Worm (Caenorhabditis elegans) whole organism, midembryonic: ENCODE measurements around the gene C34D10.5.

ENCODE experiments used
- cog-1 ChIP-seq: sonication (generic microtip); optimal IDR thresholded peaks from 2 replicates; lab custom pipeline; 2016; ENCODE audit warnings: missing genetic modification characterization, missing compliant biosample characterization
- flt-1 ChIP-seq: fragments of 200-800 bp; sonication (Bioruptor generic); IDR thresholded peaks from 2 replicates; pipeline ENCODE4 v1.3.6; 2022; ENCODE audit warnings: missing genetic modification characterization, missing compliant biosample characterization
- klf-2 ChIP-seq: fragments of 200-800 bp; sonication (Bioruptor generic); conservative IDR thresholded peaks from 2 replicates; pipeline ENCODE4 v1.3.6; 2022; ENCODE audit warnings: missing genetic modification reagents, missing genetic modification characterization, missing compliant biosample characterization
- med-1 ChIP-seq: sonication (generic microtip); optimal IDR thresholded peaks from 2 replicates; lab custom pipeline; 2017; ENCODE audit warnings: missing genetic modification characterization, mild to moderate bottlenecking, missing compliant biosample characterization, antibody characterized with exemption, missing genetic modification reagents; ENCODE audit not compliant: insufficient read depth
- ref-1 ChIP-seq: fragments of 200-800 bp; sonication (Bioruptor generic); conservative IDR thresholded peaks from 2 replicates; pipeline ENCODE4 v1.3.6; 2022; ENCODE audit warnings: missing genetic modification reagents, missing genetic modification characterization, missing compliant biosample characterization
- tab-1 ChIP-seq: fragments of 200-800 bp; sonication (Bioruptor generic); IDR thresholded peaks from 2 replicates; pipeline ENCODE4 v1.3.6; 2022; ENCODE audit warnings: missing genetic modification characterization, missing compliant biosample characterization
- ztf-23 ChIP-seq: fragments of 200-800 bp; sonication (Bioruptor generic); IDR thresholded peaks from 2 replicates; pipeline ENCODE4 v1.3.6; 2022; ENCODE audit warnings: missing genetic modification reagents, missing genetic modification characterization, missing compliant biosample characterization
- ztf-29 ChIP-seq: fragments of 200-800 bp; sonication (Bioruptor generic); IDR thresholded peaks from 2 replicates; pipeline ENCODE4 v1.3.6; 2022; ENCODE audit warnings: missing genetic modification reagents, missing genetic modification characterization, missing compliant biosample characterization

ce11 chrX:8030032-8030431 lies 12.2 kb downstream of the C34D10.5 start:
- TF ChIP-seq ref-1 (GFP tag; lab: Robert Waterston, UW), result no peak
- TF ChIP-seq tab-1 (GFP tag; lab: Robert Waterston, UW), result no peak
- TF ChIP-seq med-1, result no peak
- no peak for TF ChIP-seq klf-2
- no peak for TF ChIP-seq ztf-23
- no peak for TF ChIP-seq cog-1 (tag; lab: Kevin White, UChicago)
- no peak for TF ChIP-seq flt-1
- TF ChIP-seq ztf-29, result no peak
